Fruit fly (Drosophila melanogaster) whole organism, embryonic: ENCODE measurements around the gene Rcd5.

Experiments
- ATbp ChIP-seq: fragments of 200-800 bp; sonication (Bioruptor generic); optimal IDR thresholded peaks from 2 replicates; lab custom pipeline; 2017; ENCODE audit warnings: missing biosample characterization, mild to moderate bottlenecking, missing genetic modification characterization, missing genetic modification reagents
- Atf3 ChIP-seq: fragments of 200-800 bp; sonication (Bioruptor generic); optimal IDR thresholded peaks from 3 replicates; lab custom pipeline; 2016; ENCODE audit warnings: missing biosample characterization, missing genetic modification characterization
- Bdp1 ChIP-seq: fragments of 200-800 bp; sonication (Bioruptor generic); optimal IDR thresholded peaks from 3 replicates; lab custom pipeline; 2016; ENCODE audit warnings: missing biosample characterization, missing genetic modification characterization
- BtbVII ChIP-seq: fragments of 200-800 bp; sonication (Bioruptor generic); optimal IDR thresholded peaks from 3 replicates; lab custom pipeline; 2017; ENCODE audit warnings: missing biosample characterization, mild to moderate bottlenecking, missing genetic modification characterization
- CG10565 ChIP-seq: fragments of 200-800 bp; sonication (Bioruptor generic); optimal IDR thresholded peaks from 3 replicates; lab custom pipeline; 2016; ENCODE audit warnings: missing biosample characterization, mild to moderate bottlenecking, missing genetic modification characterization
- CG11085 ChIP-seq: fragments of 200-800 bp; sonication (Bioruptor generic); IDR thresholded peaks from 2 replicates; pipeline ENCODE4 v1.3.6; 2022; ENCODE audit warnings: missing biosample characterization, missing genetic modification characterization
- CG11093 ChIP-seq: fragments of 200-800 bp; sonication (Bioruptor generic); IDR thresholded peaks from 3 replicates; pipeline ENCODE4 v1.3.6; 2022; ENCODE audit warnings: missing biosample characterization, missing genetic modification characterization
- CG11560 ChIP-seq: fragments of 200-800 bp; sonication (Bioruptor generic); IDR thresholded peaks from 3 replicates; pipeline ENCODE4 v1.3.6; 2022; ENCODE audit warnings: missing biosample characterization, missing genetic modification characterization
- CG11695 ChIP-seq: fragments of 200-800 bp; sonication (Bioruptor generic); IDR thresholded peaks from 3 replicates; pipeline ENCODE4 v1.3.6; 2022; ENCODE audit warnings: missing biosample characterization, missing genetic modification characterization
- CG13287 ChIP-seq: fragments of 200-800 bp; sonication (Bioruptor generic); IDR thresholded peaks from 2 replicates; pipeline ENCODE4 v1.3.6; 2022; ENCODE audit warnings: missing biosample characterization, missing genetic modification characterization; ENCODE audit not compliant: partially characterized antibody
- CG14014 ChIP-seq: fragments of 200-800 bp; sonication (Bioruptor generic); IDR thresholded peaks from 2 replicates; pipeline ENCODE4 v1.3.6; 2022; ENCODE audit warnings: missing biosample characterization, missing genetic modification characterization
- CG16863 ChIP-seq: fragments of 200-800 bp; sonication (Bioruptor generic); optimal IDR thresholded peaks from 3 replicates; lab custom pipeline; 2016; ENCODE audit warnings: missing biosample characterization, missing genetic modification characterization
- CG17328 ChIP-seq: fragments of 200-800 bp; sonication (Bioruptor generic); IDR thresholded peaks from 2 replicates; pipeline ENCODE4 v1.3.6; 2022; ENCODE audit warnings: missing biosample characterization, missing genetic modification characterization
- CG2120 ChIP-seq: fragments of 200-800 bp; sonication (Bioruptor generic); optimal IDR thresholded peaks from 3 replicates; lab custom pipeline; 2016; ENCODE audit warnings: missing biosample characterization, missing genetic modification characterization
- CG2712 ChIP-seq: fragments of 200-800 bp; optimal IDR thresholded peaks from 3 replicates; lab custom pipeline; 2019; ENCODE audit warnings: missing biosample characterization, mild to moderate bottlenecking, missing genetic modification characterization, moderate library complexity
- CG30403 ChIP-seq: fragments of 200-800 bp; sonication (Bioruptor generic); optimal IDR thresholded peaks from 3 replicates; lab custom pipeline; 2016; ENCODE audit warnings: missing biosample characterization, missing genetic modification characterization
- CG32772 ChIP-seq: fragments of 200-800 bp; sonication (Bioruptor generic); IDR thresholded peaks from 2 replicates; pipeline ENCODE4 v1.3.6; 2022; ENCODE audit warnings: missing biosample characterization, missing genetic modification characterization
- CG3407 ChIP-seq: fragments of 200-800 bp; sonication (Bioruptor generic); optimal IDR thresholded peaks from 2 replicates; lab custom pipeline; 2018; ENCODE audit warnings: missing biosample characterization, mild to moderate bottlenecking, missing genetic modification characterization
- CG3995 ChIP-seq: fragments of 200-800 bp; sonication (Bioruptor generic); optimal IDR thresholded peaks from 3 replicates; lab custom pipeline; 2016; ENCODE audit warnings: missing biosample characterization, missing genetic modification characterization
- CG4707 ChIP-seq: fragments of 200-800 bp; sonication (Bioruptor generic); optimal IDR thresholded peaks from 2 replicates; lab custom pipeline; 2018; ENCODE audit warnings: missing biosample characterization, mild to moderate bottlenecking, missing genetic modification characterization, moderate library complexity
- CG8281 ChIP-seq: fragments of 200-800 bp; sonication (Bioruptor generic); optimal IDR thresholded peaks from 2 replicates; lab custom pipeline; 2018; ENCODE audit warnings: missing biosample characterization, mild to moderate bottlenecking, missing genetic modification characterization, moderate library complexity
- CG9797 ChIP-seq: fragments of 200-800 bp; sonication (Bioruptor generic); optimal IDR thresholded peaks from 3 replicates; lab custom pipeline; 2018; ENCODE audit warnings: missing biosample characterization, mild to moderate bottlenecking, missing genetic modification characterization
- D ChIP-seq, 2 experiments: fragments of 200-800 bp in 1 of 2; fragments of >200 bp in 1 of 2; sonication (Bioruptor generic) in 1 of 2; optimal IDR thresholded peaks; 2 replicates in 1 of 2; 3 replicates in 1 of 2; lab custom pipeline; 2017; ENCODE audit warnings: mild to moderate bottlenecking in 1 of 2, missing biosample characterization in 1 of 2, missing genetic modification characterization in 1 of 2, missing genetic modification reagents in 1 of 2
- HLH3B ChIP-seq: fragments of 200-800 bp; sonication (Bioruptor generic); IDR thresholded peaks from 2 replicates; pipeline ENCODE4 v1.3.6; 2022; ENCODE audit warnings: missing biosample characterization, missing genetic modification characterization
- Meics ChIP-seq: fragments of 200-800 bp; sonication (Bioruptor generic); optimal IDR thresholded peaks from 2 replicates; lab custom pipeline; 2017; ENCODE audit warnings: missing biosample characterization, mild to moderate bottlenecking, missing genetic modification characterization
- Sin3A ChIP-seq: fragments of >200 bp; optimal IDR thresholded peaks from 2 replicates; lab custom pipeline; 2018
- Six4 ChIP-seq: fragments of 200-800 bp; sonication (Bioruptor generic); optimal IDR thresholded peaks from 2 replicates; lab custom pipeline; 2016; ENCODE audit warnings: missing biosample characterization, missing genetic modification characterization
- Sox100B ChIP-seq: fragments of 200-800 bp; sonication (Bioruptor generic); optimal IDR thresholded peaks from 3 replicates; lab custom pipeline; 2018; ENCODE audit warnings: missing biosample characterization, mild to moderate bottlenecking, missing genetic modification characterization
- Spps ChIP-seq: fragments of 200-800 bp; sonication (Bioruptor generic); optimal IDR thresholded peaks from 2 replicates; lab custom pipeline; 2018; ENCODE audit warnings: missing biosample characterization, mild to moderate bottlenecking, missing genetic modification characterization
- Taf1 ChIP-seq: fragments of 200-800 bp; sonication (Bioruptor generic); IDR thresholded peaks from 2 replicates; pipeline ENCODE4 v1.3.6; 2022; ENCODE audit warnings: missing biosample characterization, missing genetic modification characterization
- az2 ChIP-seq: fragments of 200-800 bp; sonication (Bioruptor generic); optimal IDR thresholded peaks from 3 replicates; lab custom pipeline; 2016; ENCODE audit warnings: missing biosample characterization, missing genetic modification characterization
- bcd ChIP-seq: fragments of 200-800 bp; sonication (Bioruptor generic); optimal IDR thresholded peaks from 2 replicates; lab custom pipeline; 2017; ENCODE audit warnings: missing biosample characterization, mild to moderate bottlenecking, missing genetic modification characterization
- crc ChIP-seq: fragments of 200-800 bp; sonication (Bioruptor generic); optimal IDR thresholded peaks from 2 replicates; lab custom pipeline; 2016; ENCODE audit warnings: missing biosample characterization, missing genetic modification characterization
- crp ChIP-seq, 2 experiments: fragments of 200-800 bp; sonication (Bioruptor generic); optimal IDR thresholded peaks; 2 replicates in 1 of 2; 3 replicates in 1 of 2; lab custom pipeline; 2017; ENCODE audit warnings: missing biosample characterization in 2 of 2, missing genetic modification characterization in 2 of 2, mild to moderate bottlenecking in 1 of 2, moderate library complexity in 1 of 2
- cwo ChIP-seq: fragments of 200-800 bp; sonication (Bioruptor generic); optimal IDR thresholded peaks from 3 replicates; lab custom pipeline; 2017; ENCODE audit warnings: missing biosample characterization, missing genetic modification characterization, mild to moderate bottlenecking, moderate library complexity, missing genetic modification reagents
- dm ChIP-seq: fragments of 200-800 bp; sonication (Bioruptor generic); optimal IDR thresholded peaks from 3 replicates; lab custom pipeline; 2016; ENCODE audit warnings: missing biosample characterization, missing genetic modification characterization
- esg ChIP-seq: fragments of 200-800 bp; sonication (Bioruptor generic); conservative IDR thresholded peaks from 2 replicates; pipeline ENCODE4 v1.3.6; 2022; ENCODE audit warnings: missing biosample characterization, missing genetic modification characterization
- eyg ChIP-seq: fragments of 200-800 bp; sonication (Bioruptor generic); optimal IDR thresholded peaks from 3 replicates; lab custom pipeline; 2016; ENCODE audit warnings: missing biosample characterization, missing genetic modification characterization
- fd3F ChIP-seq: fragments of 200-800 bp; sonication (Bioruptor generic); optimal IDR thresholded peaks from 2 replicates; lab custom pipeline; 2018; ENCODE audit warnings: missing biosample characterization, mild to moderate bottlenecking, missing genetic modification characterization, moderate library complexity
- grn ChIP-seq: fragments of 200-800 bp; sonication (Bioruptor generic); optimal IDR thresholded peaks from 3 replicates; lab custom pipeline; 2017; ENCODE audit warnings: missing biosample characterization, missing genetic modification characterization
- her ChIP-seq: fragments of 200-800 bp; sonication (Bioruptor generic); optimal IDR thresholded peaks from 2 replicates; lab custom pipeline; 2016; ENCODE audit warnings: missing biosample characterization, missing genetic modification characterization
- hkb ChIP-seq, 2 experiments: fragments of 200-800 bp in 1 of 2; fragments of >200 bp in 1 of 2; sonication (Bioruptor generic) in 1 of 2; IDR thresholded peaks in 1 of 2; optimal IDR thresholded peaks in 1 of 2; 2 replicates each; pipeline versions ENCODE4 v1.3.6 to Lab custom; 2017 to 2022; ENCODE audit warnings: missing biosample characterization in 1 of 2, missing genetic modification characterization in 1 of 2
- knrl ChIP-seq: fragments of 200-800 bp; sonication (Bioruptor generic); IDR thresholded peaks from 3 replicates; pipeline ENCODE4 v1.3.6; 2022; ENCODE audit warnings: missing biosample characterization, missing genetic modification characterization; ENCODE audit not compliant: partially characterized antibody
- lola ChIP-seq, 3 experiments: fragments of >200 bp in 2 of 3; fragments of 200-800 bp in 1 of 3; sonication (Bioruptor generic) in 1 of 3; optimal IDR thresholded peaks; 2 replicates each; lab custom pipeline; 2017 to 2019; ENCODE audit warnings: missing biosample characterization in 3 of 3, missing genetic modification characterization in 3 of 3, mild to moderate bottlenecking in 1 of 3, moderate library complexity in 1 of 3
- mld ChIP-seq: fragments of 200-800 bp; sonication (Bioruptor generic); IDR thresholded peaks from 3 replicates; pipeline ENCODE4 v1.3.6; 2022; ENCODE audit warnings: missing biosample characterization, missing genetic modification characterization; ENCODE audit not compliant: partially characterized antibody
- pnt ChIP-seq: fragments of 200-800 bp; sonication (Bioruptor generic); optimal IDR thresholded peaks from 3 replicates; lab custom pipeline; 2016; ENCODE audit warnings: missing biosample characterization, missing genetic modification characterization
- pum ChIP-seq: fragments of 200-800 bp; sonication (Bioruptor generic); optimal IDR thresholded peaks from 2 replicates; lab custom pipeline; 2016; ENCODE audit warnings: missing biosample characterization, missing genetic modification characterization
- stc ChIP-seq: fragments of 200-800 bp; sonication (Bioruptor generic); IDR thresholded peaks from 2 replicates; pipeline ENCODE4 v1.3.6; 2022; ENCODE audit warnings: missing biosample characterization, missing genetic modification characterization
- zfh2 ChIP-seq: fragments of 200-800 bp; sonication (Bioruptor generic); optimal IDR thresholded peaks from 2 replicates; lab custom pipeline; 2016; ENCODE audit warnings: missing biosample characterization, missing genetic modification characterization

Gene Rcd5

dm6 chr3L:4025738-4026505 lies 14.4 kb upstream of the Rcd5 start, which contains the start of gene CG11594 (continued):
- TF ChIP-seq Sox100B (GFP tag; lab: Kevin White, UChicago) (peak; percentile 12), HLH3B (GFP tag; lab: Robert Waterston, UW) (no peak), pnt (no peak), bcd (peak; percentile 21), CG11085 (GFP tag; lab: Robert Waterston, UW) (no peak), az2 (GFP tag; lab: Kevin White, UChicago) (no peak), CG3407 (no peak), mld (GFP tag; lab: Robert Waterston, UW) (no peak), her (GFP tag; lab: Kevin White, UChicago) (no peak), CG17328 (no peak), Taf1 (GFP tag; lab: Robert Waterston, UW) (no peak), CG9797 (no peak), CG11093 (no peak), grn (GFP tag; lab: Kevin White, UChicago) (peak; percentile 92), CG2712 (tag; lab: Kevin White, UChicago) (no peak), CG16863 (GFP tag; lab: Kevin White, UChicago) (no peak), fd3F (peak; percentile 39), crp (GFP tag; optimal IDR thresholded peaks at IDR 0.05; lab: Kevin White, UChicago) (no peak), ATbp (GFP tag; lab: Kevin White, UChicago) (peak; percentile 41), CG4707 (no peak), stc (GFP tag; lab: Robert Waterston, UW) (0 out of 2 replicates have a peak, but pooled peaks have one; percentile 12), Six4 (no peak), CG14014 (GFP tag; lab: Robert Waterston, UW) (peak; percentile 67; the same call in 1 of the 2 replicates), BtbVII (GFP tag; lab: Kevin White, UChicago) (peak; percentile 68), CG30403 (GFP tag; lab: Kevin White, UChicago) (no peak), CG13287 (no peak), D (optimal IDR thresholded peaks at IDR 0.05; lab: Kevin White, UChicago) (no peak), D (GFP tag; optimal IDR thresholded peaks at IDR 0.05; lab: Kevin White, UChicago) (no peak), CG11695 (GFP tag; lab: Robert Waterston, UW) (0 out of 3 replicates have a peak, but pooled peaks have one; percentile 23), lola (GFP tag; optimal IDR thresholded peaks at IDR 0.05; lab: Kevin White, UChicago) (no peak), Meics (GFP tag; lab: Kevin White, UChicago) (peak; percentile 50), CG10565 (GFP tag; lab: Kevin White, UChicago) (no peak), Bdp1 (no peak), eyg (GFP tag; lab: Kevin White, UChicago) (peak; percentile 25), CG3995 (GFP tag; lab: Kevin White, UChicago) (no peak), cwo (peak; percentile 3), esg (GFP tag; lab: Robert Waterston, UW) (no peak), Atf3 (GFP tag; lab: Kevin White, UChicago) (no peak), hkb (optimal IDR thresholded peaks at IDR 0.05; lab: Kevin White, UChicago) (no peak), hkb (GFP tag; IDR thresholded peaks at IDR 0.05; lab: Robert Waterston, UW) (no peak), zfh2 (GFP tag; lab: Kevin White, UChicago) (no peak), CG8281 (tag; lab: Kevin White, UChicago) (peak; percentile 19), crc (GFP tag; lab: Kevin White, UChicago) (no peak), dm (GFP tag; lab: Kevin White, UChicago) (no peak), knrl (GFP tag; lab: Robert Waterston, UW) (no peak), Spps (tag; lab: Kevin White, UChicago) (no peak), CG2120 (GFP tag; lab: Kevin White, UChicago) (peak; percentile 26), CG32772 (no peak), pum (GFP tag; lab: Kevin White, UChicago) (no peak), Sin3A (lab: Kevin White, UChicago) (no peak), CG11560 (tag; lab: Robert Waterston, UW) (no peak)
